Worm (Caenorhabditis elegans) whole organism, mixed stage, embryonic: ENCODE data around the gene acds-10.

Source experiments
- M03D4.4 ChIP-seq: sonication (generic microtip); optimal IDR thresholded peaks from 2 replicates; lab custom pipeline; 2017; ENCODE audit warnings: mild to moderate bottlenecking, missing genetic modification characterization, missing compliant biosample characterization
- bed-3 ChIP-seq: fragments of 200-800 bp; sonication (Bioruptor generic); optimal IDR thresholded peaks from 3 replicates; lab custom pipeline; 2018; ENCODE audit warnings: mild to moderate bottlenecking, missing genetic modification characterization, moderate library complexity, missing compliant biosample characterization
- blmp-1 ChIP-seq: fragments of 150-350 bp; optimal IDR thresholded peaks from 2 replicates; lab custom pipeline; 2014; ENCODE audit warnings: missing biosample characterization, missing genetic modification characterization
- ceh-39 ChIP-seq: fragments of 150-350 bp; optimal IDR thresholded peaks from 2 replicates; lab custom pipeline; 2014; ENCODE audit warnings: missing biosample characterization, missing genetic modification characterization
- ceh-43 ChIP-seq: fragments of 200-800 bp; sonication (Bioruptor generic); optimal IDR thresholded peaks from 2 replicates; lab custom pipeline; 2018; ENCODE audit warnings: mild to moderate bottlenecking, missing genetic modification characterization, moderate library complexity, missing compliant biosample characterization
- ceh-83 ChIP-seq: fragments of 200-800 bp; sonication (Bioruptor generic); optimal IDR thresholded peaks from 2 replicates; lab custom pipeline; 2018; ENCODE audit warnings: mild to moderate bottlenecking, missing genetic modification characterization, missing compliant biosample characterization
- ces-1 ChIP-seq: fragments of 150-350 bp; optimal IDR thresholded peaks from 2 replicates; lab custom pipeline; 2014; ENCODE audit warnings: missing biosample characterization, missing genetic modification reagents, missing genetic modification characterization
- cnd-1 ChIP-seq: fragments of 200-800 bp; sonication (Bioruptor generic); optimal IDR thresholded peaks from 2 replicates; lab custom pipeline; 2018; ENCODE audit warnings: mild to moderate bottlenecking, missing genetic modification characterization, missing compliant biosample characterization
- drap-1 ChIP-seq: fragments of 200-800 bp; sonication (Bioruptor generic); optimal IDR thresholded peaks from 3 replicates; lab custom pipeline; 2018; ENCODE audit warnings: mild to moderate bottlenecking, missing genetic modification characterization, missing compliant biosample characterization
- elt-1 ChIP-seq: sonication (generic microtip); optimal IDR thresholded peaks from 2 replicates; lab custom pipeline; 2017; ENCODE audit warnings: missing genetic modification characterization, mild to moderate bottlenecking, missing compliant biosample characterization, antibody characterized with exemption, moderate library complexity, borderline replicate concordance; ENCODE audit not compliant: insufficient read depth
- elt-3 ChIP-seq: fragments of 150-350 bp; optimal IDR thresholded peaks from 2 replicates; lab custom pipeline; 2014; ENCODE audit warnings: missing biosample characterization, missing genetic modification characterization
- flh-1 ChIP-seq: fragments of 200-800 bp; sonication (Bioruptor generic); optimal IDR thresholded peaks from 2 replicates; lab custom pipeline; 2018; ENCODE audit warnings: mild to moderate bottlenecking, missing genetic modification characterization, moderate library complexity, missing compliant biosample characterization
- ham-2 ChIP-seq: fragments of 200-800 bp; sonication (Bioruptor generic); optimal IDR thresholded peaks from 2 replicates; lab custom pipeline; 2018; ENCODE audit warnings: mild to moderate bottlenecking, missing genetic modification characterization, missing compliant biosample characterization
- hlh-1 ChIP-seq: fragments of 150-350 bp; optimal IDR thresholded peaks from 2 replicates; lab custom pipeline; 2014; ENCODE audit warnings: missing biosample characterization, missing genetic modification reagents, missing genetic modification characterization
- lin-13 ChIP-seq: fragments of 150-350 bp; optimal IDR thresholded peaks from 2 replicates; lab custom pipeline; 2014; ENCODE audit warnings: missing biosample characterization, missing genetic modification characterization
- lin-32 ChIP-seq: fragments of 200-800 bp; sonication (Bioruptor generic); optimal IDR thresholded peaks from 2 replicates; lab custom pipeline; 2018; ENCODE audit warnings: mild to moderate bottlenecking, missing genetic modification characterization, missing compliant biosample characterization
- lsy-2 ChIP-seq: fragments of 150-350 bp; optimal IDR thresholded peaks from 2 replicates; lab custom pipeline; 2014; ENCODE audit warnings: missing biosample characterization, missing genetic modification characterization
- mab-5 ChIP-seq: fragments of 150-350 bp; optimal IDR thresholded peaks from 2 replicates; lab custom pipeline; 2014; ENCODE audit warnings: missing biosample characterization, missing genetic modification characterization
- mep-1 ChIP-seq: fragments of 150-350 bp; optimal IDR thresholded peaks from 2 replicates; lab custom pipeline; 2017; ENCODE audit warnings: missing biosample characterization, missing genetic modification reagents, missing genetic modification characterization, inconsistent platforms
- mls-2 ChIP-seq: sonication (generic microtip); optimal IDR thresholded peaks from 2 replicates; lab custom pipeline; 2016; ENCODE audit warnings: mild to moderate bottlenecking, missing genetic modification characterization, moderate library complexity, missing compliant biosample characterization
- nhr-12 ChIP-seq: fragments of 150-350 bp; optimal IDR thresholded peaks from 2 replicates; lab custom pipeline; 2014; ENCODE audit warnings: missing biosample characterization, missing genetic modification characterization
- nhr-2 ChIP-seq: fragments of 150-350 bp; optimal IDR thresholded peaks from 2 replicates; lab custom pipeline; 2014; ENCODE audit warnings: missing biosample characterization, missing genetic modification characterization
- nhr-237 ChIP-seq: fragments of 150-350 bp; optimal IDR thresholded peaks from 2 replicates; lab custom pipeline; 2014; ENCODE audit warnings: missing biosample characterization, missing genetic modification characterization
- nhr-28 ChIP-seq: fragments of 150-350 bp; optimal IDR thresholded peaks from 2 replicates; lab custom pipeline; 2014; ENCODE audit warnings: missing biosample characterization, missing genetic modification characterization
- nhr-76 ChIP-seq: sonication (generic microtip); optimal IDR thresholded peaks from 2 replicates; lab custom pipeline; 2017; ENCODE audit warnings: missing biosample characterization, missing genetic modification characterization
- pha-4 ChIP-seq: fragments of 150-350 bp; optimal IDR thresholded peaks from 2 replicates; lab custom pipeline; 2018; ENCODE audit warnings: missing biosample characterization, missing genetic modification reagents, missing genetic modification characterization
- sem-2 ChIP-seq: fragments of 200-800 bp; sonication (Bioruptor generic); optimal IDR thresholded peaks from 2 replicates; lab custom pipeline; 2018; ENCODE audit warnings: mild to moderate bottlenecking, missing genetic modification characterization, missing compliant biosample characterization
- snpc-4 ChIP-seq: fragments of 150-350 bp; optimal IDR thresholded peaks from 2 replicates; lab custom pipeline; 2014; ENCODE audit warnings: missing biosample characterization, missing genetic modification characterization
- sptf-1 ChIP-seq: sonication (generic microtip); optimal IDR thresholded peaks from 2 replicates; lab custom pipeline; 2017; ENCODE audit warnings: mild to moderate bottlenecking, missing genetic modification characterization, moderate library complexity, missing compliant biosample characterization
- unc-120 ChIP-seq: sonication (generic microtip); optimal IDR thresholded peaks from 2 replicates; lab custom pipeline; 2017; ENCODE audit warnings: missing genetic modification characterization, missing compliant biosample characterization; ENCODE audit not compliant: poor library complexity, severe bottlenecking
- unc-39 ChIP-seq: fragments of 150-350 bp; optimal IDR thresholded peaks from 2 replicates; lab custom pipeline; 2014; ENCODE audit warnings: missing biosample characterization, missing genetic modification characterization
- unc-62 ChIP-seq: fragments of 150-350 bp; optimal IDR thresholded peaks from 2 replicates; lab custom pipeline; 2014; ENCODE audit warnings: missing biosample characterization, missing genetic modification reagents, missing genetic modification characterization
- zip-8 ChIP-seq: fragments of 150-350 bp; optimal IDR thresholded peaks from 2 replicates; lab custom pipeline; 2014; ENCODE audit warnings: missing biosample characterization, missing genetic modification characterization
- ztf-11 ChIP-seq: fragments of 150-350 bp; optimal IDR thresholded peaks from 2 replicates; lab custom pipeline; 2014; ENCODE audit warnings: missing biosample characterization, missing genetic modification characterization

acds-10 gene

ce11 chrV:5771627-5772026 lies 24.0 kb downstream of the acds-10 start, which contains the start of gene F44E7.3:
F44E7.3 (plus strand) TSS chrV:5771945.
- no peak for TF ChIP-seq elt-3 (tag; lab: Kevin White, UChicago)

DNA sequence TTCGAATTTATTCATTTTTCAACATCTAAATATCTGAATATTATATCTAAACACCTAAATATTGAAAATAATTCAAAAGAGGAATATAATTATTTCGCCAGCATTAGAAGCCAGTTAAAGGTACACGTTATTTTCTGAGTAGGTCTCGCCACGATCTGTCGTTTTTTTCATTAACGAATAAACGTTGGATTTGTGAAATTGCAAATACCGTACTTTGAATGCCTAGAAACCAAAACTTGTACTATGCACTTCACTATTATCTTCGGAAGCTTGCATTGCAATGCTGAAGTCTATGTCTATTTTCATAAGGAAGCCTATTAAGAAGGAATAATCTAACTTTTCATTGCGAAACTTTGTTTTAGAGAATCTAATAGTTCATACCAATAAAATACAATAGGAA lies 24.9 kb downstream of the acds-10 start:
- TF ChIP-seq M03D4.4 (tag; lab: Kevin White, UChicago) (no peak), ztf-11 (no peak), ceh-43 (no peak), ces-1 (GFP tag; lab: Kevin White, UChicago) (no peak), bed-3 (GFP tag; lab: Kevin White, UChicago) (no peak), nhr-237 (tag; lab: Kevin White, UChicago) (no peak), sptf-1 (tag; lab: Kevin White, UChicago) (no peak), unc-62 (GFP tag; lab: Kevin White, UChicago) (no peak), nhr-12 (tag; lab: Kevin White, UChicago) (no peak), cnd-1 (tag; lab: Kevin White, UChicago) (no peak), lsy-2 (tag; lab: Kevin White, UChicago) (no peak), elt-3 (tag; lab: Kevin White, UChicago) (no peak), nhr-2 (tag; lab: Kevin White, UChicago) (no peak), mep-1 (tag; lab: Kevin White, UChicago) (no peak)
- TF ChIP-seq, all 35 proteins: peak for 0

ce11 chrV:5774137-5774536 lies 26.5 kb downstream of the acds-10 start:
- no peak for TF ChIP-seq elt-3 (tag; lab: Kevin White, UChicago)
- no peak for TF ChIP-seq unc-120 (tag; lab: Kevin White, UChicago)
- no peak for TF ChIP-seq zip-8 (tag; lab: Kevin White, UChicago)
- no peak for TF ChIP-seq nhr-237 (tag; lab: Kevin White, UChicago)
- no peak for TF ChIP-seq flh-1
- TF ChIP-seq cnd-1 (tag; lab: Kevin White, UChicago), result no peak
- no peak for TF ChIP-seq bed-3 (GFP tag; lab: Kevin White, UChicago)
- no peak for TF ChIP-seq sem-2
- TF ChIP-seq drap-1 (GFP tag; lab: Kevin White, UChicago), result no peak
- TF ChIP-seq nhr-2 (tag; lab: Kevin White, UChicago), result no peak
- TF ChIP-seq lin-32, result no peak
- no peak for TF ChIP-seq unc-62 (GFP tag; lab: Kevin White, UChicago)
- no peak for TF ChIP-seq elt-1 (tag; lab: Kevin White, UChicago)
- TF ChIP-seq ceh-39, result no peak
- no peak for TF ChIP-seq mep-1 (tag; lab: Kevin White, UChicago)
- no peak for TF ChIP-seq blmp-1 (tag; lab: Kevin White, UChicago)
- TF ChIP-seq nhr-28, result no peak
- no peak for TF ChIP-seq mab-5 (tag; lab: Kevin White, UChicago)

- TF ChIP-seq mep-1 (tag; lab: Kevin White, UChicago) (peak; percentile 61), unc-120 (tag; lab: Kevin White, UChicago) (peak; percentile 7), lin-13 (peak; percentile 18), lsy-2 (tag; lab: Kevin White, UChicago) (peak; percentile 43)
These were observed 29.3 kb downstream of the acds-10 start, which contains the start of gene F44E7.4 for ce11 chrV:5776941-5777340. F44E7.4 (minus strand) TSS chrV:5776953.

ce11 chrV:5779984-5780383 lies 32.4 kb downstream of the acds-10 start:
- TF ChIP-seq zip-8 (tag; lab: Kevin White, UChicago), result no peak
- TF ChIP-seq nhr-76 (tag; lab: Kevin White, UChicago), result no peak
- no peak for TF ChIP-seq unc-120 (tag; lab: Kevin White, UChicago)
- TF ChIP-seq lsy-2 (tag; lab: Kevin White, UChicago), result no peak

ce11 chrV:5780713-5781360 lies 33.2 kb downstream of the acds-10 start, which contains the start of gene F44E7.5:
F44E7.5 (minus strand) TSS chrV:5780922.
- TF ChIP-seq unc-39, result no peak
- peak; percentile 2 for TF ChIP-seq ces-1 (GFP tag; lab: Kevin White, UChicago)
- peak; percentile 8 for TF ChIP-seq unc-120 (tag; lab: Kevin White, UChicago)
- TF ChIP-seq flh-1, result no peak
- no peak for TF ChIP-seq nhr-12 (tag; lab: Kevin White, UChicago)
- TF ChIP-seq ham-2 (GFP tag; lab: Kevin White, UChicago), result no peak
- peak; percentile 60 for TF ChIP-seq zip-8 (tag; lab: Kevin White, UChicago)
- no peak for TF ChIP-seq hlh-1 (tag; lab: Kevin White, UChicago)
- no peak for TF ChIP-seq drap-1 (GFP tag; lab: Kevin White, UChicago)
- no peak for TF ChIP-seq bed-3 (GFP tag; lab: Kevin White, UChicago)
- no peak for TF ChIP-seq lin-13
- no peak for TF ChIP-seq elt-1 (tag; lab: Kevin White, UChicago)
- TF ChIP-seq blmp-1 (tag; lab: Kevin White, UChicago), result no peak
- TF ChIP-seq lin-32, result no peak
- TF ChIP-seq ceh-39, result peak; percentile 37
- no peak for TF ChIP-seq nhr-2 (tag; lab: Kevin White, UChicago)
- TF ChIP-seq nhr-76 (tag; lab: Kevin White, UChicago), result no peak
- TF ChIP-seq mep-1 (tag; lab: Kevin White, UChicago), result no peak
- no peak for TF ChIP-seq unc-62 (GFP tag; lab: Kevin White, UChicago)
- TF ChIP-seq M03D4.4 (tag; lab: Kevin White, UChicago), result no peak
- TF ChIP-seq ceh-43, result no peak
- no peak for TF ChIP-seq snpc-4 (tag; lab: Kevin White, UChicago)
- peak; percentile 20 for TF ChIP-seq lsy-2 (tag; lab: Kevin White, UChicago)
- TF ChIP-seq sem-2, result no peak
- no peak for TF ChIP-seq nhr-28
- no peak for TF ChIP-seq mls-2 (tag; lab: Kevin White, UChicago)
- no peak for TF ChIP-seq ceh-83 (GFP tag; lab: Kevin White, UChicago)
- no peak for TF ChIP-seq pha-4 (tag; lab: Kevin White, UChicago)
